Worm (Caenorhabditis elegans) whole organism, mixed stage, embryonic: ENCODE data around the gene hmit-1.3.

Experiments
- M03D4.4 ChIP-seq: sonication (generic microtip); optimal IDR thresholded peaks from 2 replicates; lab custom pipeline; 2017; ENCODE audit warnings: mild to moderate bottlenecking, missing genetic modification characterization, missing compliant biosample characterization
- bed-3 ChIP-seq: fragments of 200-800 bp; sonication (Bioruptor generic); optimal IDR thresholded peaks from 3 replicates; lab custom pipeline; 2018; ENCODE audit warnings: mild to moderate bottlenecking, missing genetic modification characterization, moderate library complexity, missing compliant biosample characterization
- blmp-1 ChIP-seq: fragments of 150-350 bp; optimal IDR thresholded peaks from 2 replicates; lab custom pipeline; 2014; ENCODE audit warnings: missing biosample characterization, missing genetic modification characterization
- ceh-39 ChIP-seq: fragments of 150-350 bp; optimal IDR thresholded peaks from 2 replicates; lab custom pipeline; 2014; ENCODE audit warnings: missing biosample characterization, missing genetic modification characterization
- ceh-43 ChIP-seq: fragments of 200-800 bp; sonication (Bioruptor generic); optimal IDR thresholded peaks from 2 replicates; lab custom pipeline; 2018; ENCODE audit warnings: mild to moderate bottlenecking, missing genetic modification characterization, moderate library complexity, missing compliant biosample characterization
- ceh-83 ChIP-seq: fragments of 200-800 bp; sonication (Bioruptor generic); optimal IDR thresholded peaks from 2 replicates; lab custom pipeline; 2018; ENCODE audit warnings: mild to moderate bottlenecking, missing genetic modification characterization, missing compliant biosample characterization
- ces-1 ChIP-seq: fragments of 150-350 bp; optimal IDR thresholded peaks from 2 replicates; lab custom pipeline; 2014; ENCODE audit warnings: missing biosample characterization, missing genetic modification reagents, missing genetic modification characterization
- elt-1 ChIP-seq: sonication (generic microtip); optimal IDR thresholded peaks from 2 replicates; lab custom pipeline; 2017; ENCODE audit warnings: missing genetic modification characterization, mild to moderate bottlenecking, missing compliant biosample characterization, antibody characterized with exemption, moderate library complexity, borderline replicate concordance; ENCODE audit not compliant: insufficient read depth
- elt-3 ChIP-seq: fragments of 150-350 bp; optimal IDR thresholded peaks from 2 replicates; lab custom pipeline; 2014; ENCODE audit warnings: missing biosample characterization, missing genetic modification characterization
- flh-1 ChIP-seq: fragments of 200-800 bp; sonication (Bioruptor generic); optimal IDR thresholded peaks from 2 replicates; lab custom pipeline; 2018; ENCODE audit warnings: mild to moderate bottlenecking, missing genetic modification characterization, moderate library complexity, missing compliant biosample characterization
- ham-2 ChIP-seq: fragments of 200-800 bp; sonication (Bioruptor generic); optimal IDR thresholded peaks from 2 replicates; lab custom pipeline; 2018; ENCODE audit warnings: mild to moderate bottlenecking, missing genetic modification characterization, missing compliant biosample characterization
- hlh-1 ChIP-seq: fragments of 150-350 bp; optimal IDR thresholded peaks from 2 replicates; lab custom pipeline; 2014; ENCODE audit warnings: missing biosample characterization, missing genetic modification reagents, missing genetic modification characterization
- lin-13 ChIP-seq: fragments of 150-350 bp; optimal IDR thresholded peaks from 2 replicates; lab custom pipeline; 2014; ENCODE audit warnings: missing biosample characterization, missing genetic modification characterization
- lin-32 ChIP-seq: fragments of 200-800 bp; sonication (Bioruptor generic); optimal IDR thresholded peaks from 2 replicates; lab custom pipeline; 2018; ENCODE audit warnings: mild to moderate bottlenecking, missing genetic modification characterization, missing compliant biosample characterization
- lsy-2 ChIP-seq: fragments of 150-350 bp; optimal IDR thresholded peaks from 2 replicates; lab custom pipeline; 2014; ENCODE audit warnings: missing biosample characterization, missing genetic modification characterization
- mep-1 ChIP-seq: fragments of 150-350 bp; optimal IDR thresholded peaks from 2 replicates; lab custom pipeline; 2017; ENCODE audit warnings: missing biosample characterization, missing genetic modification reagents, missing genetic modification characterization, inconsistent platforms
- mls-2 ChIP-seq: sonication (generic microtip); optimal IDR thresholded peaks from 2 replicates; lab custom pipeline; 2016; ENCODE audit warnings: mild to moderate bottlenecking, missing genetic modification characterization, moderate library complexity, missing compliant biosample characterization
- nhr-2 ChIP-seq: fragments of 150-350 bp; optimal IDR thresholded peaks from 2 replicates; lab custom pipeline; 2014; ENCODE audit warnings: missing biosample characterization, missing genetic modification characterization
- nhr-237 ChIP-seq: fragments of 150-350 bp; optimal IDR thresholded peaks from 2 replicates; lab custom pipeline; 2014; ENCODE audit warnings: missing biosample characterization, missing genetic modification characterization
- nhr-28 ChIP-seq: fragments of 150-350 bp; optimal IDR thresholded peaks from 2 replicates; lab custom pipeline; 2014; ENCODE audit warnings: missing biosample characterization, missing genetic modification characterization
- nhr-76 ChIP-seq: sonication (generic microtip); optimal IDR thresholded peaks from 2 replicates; lab custom pipeline; 2017; ENCODE audit warnings: missing biosample characterization, missing genetic modification characterization
- pha-4 ChIP-seq: fragments of 150-350 bp; optimal IDR thresholded peaks from 2 replicates; lab custom pipeline; 2018; ENCODE audit warnings: missing biosample characterization, missing genetic modification reagents, missing genetic modification characterization
- sem-2 ChIP-seq: fragments of 200-800 bp; sonication (Bioruptor generic); optimal IDR thresholded peaks from 2 replicates; lab custom pipeline; 2018; ENCODE audit warnings: mild to moderate bottlenecking, missing genetic modification characterization, missing compliant biosample characterization
- sptf-1 ChIP-seq: sonication (generic microtip); optimal IDR thresholded peaks from 2 replicates; lab custom pipeline; 2017; ENCODE audit warnings: mild to moderate bottlenecking, missing genetic modification characterization, moderate library complexity, missing compliant biosample characterization
- tbx-8 ChIP-seq: fragments of 200-800 bp; sonication (Bioruptor generic); optimal IDR thresholded peaks from 2 replicates; lab custom pipeline; 2018; ENCODE audit warnings: mild to moderate bottlenecking, missing genetic modification characterization, moderate library complexity, missing compliant biosample characterization
- unc-120 ChIP-seq: sonication (generic microtip); optimal IDR thresholded peaks from 2 replicates; lab custom pipeline; 2017; ENCODE audit warnings: missing genetic modification characterization, missing compliant biosample characterization; ENCODE audit not compliant: poor library complexity, severe bottlenecking
- unc-62 ChIP-seq: fragments of 150-350 bp; optimal IDR thresholded peaks from 2 replicates; lab custom pipeline; 2014; ENCODE audit warnings: missing biosample characterization, missing genetic modification reagents, missing genetic modification characterization
- zip-8 ChIP-seq: fragments of 150-350 bp; optimal IDR thresholded peaks from 2 replicates; lab custom pipeline; 2014; ENCODE audit warnings: missing biosample characterization, missing genetic modification characterization
- ztf-11 ChIP-seq: fragments of 150-350 bp; optimal IDR thresholded peaks from 2 replicates; lab custom pipeline; 2014; ENCODE audit warnings: missing biosample characterization, missing genetic modification characterization

The hmit-1.3 gene

DNA sequence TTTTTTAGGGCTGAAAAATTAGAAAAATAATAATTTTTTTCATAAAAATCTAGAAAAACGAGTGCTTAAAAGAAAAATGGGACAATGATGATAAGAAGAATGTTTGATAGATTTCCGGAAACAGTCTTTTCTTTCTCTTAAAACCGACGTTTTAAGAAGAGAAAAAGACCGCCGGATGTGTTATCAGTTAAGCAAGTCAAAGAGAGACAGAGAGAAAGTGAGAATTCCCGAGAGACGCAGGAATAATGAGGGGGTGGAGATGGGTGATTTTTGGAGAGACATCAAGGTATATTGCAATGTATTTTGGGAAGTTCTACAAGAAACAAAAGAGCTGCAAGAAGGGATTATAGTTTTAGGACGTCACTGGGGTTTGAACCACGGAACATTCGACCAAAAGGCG is 43.9 kb downstream of the hmit-1.3 start, which contains the start of gene C34C12.9:
Gene C34C12.9, minus strand, starts transcription at position 16 of the 400 bp plus-strand sequence.
- no peak for TF ChIP-seq unc-62 (GFP tag; lab: Kevin White, UChicago)
- TF ChIP-seq elt-1 (tag; lab: Kevin White, UChicago) = no peak

DNA sequence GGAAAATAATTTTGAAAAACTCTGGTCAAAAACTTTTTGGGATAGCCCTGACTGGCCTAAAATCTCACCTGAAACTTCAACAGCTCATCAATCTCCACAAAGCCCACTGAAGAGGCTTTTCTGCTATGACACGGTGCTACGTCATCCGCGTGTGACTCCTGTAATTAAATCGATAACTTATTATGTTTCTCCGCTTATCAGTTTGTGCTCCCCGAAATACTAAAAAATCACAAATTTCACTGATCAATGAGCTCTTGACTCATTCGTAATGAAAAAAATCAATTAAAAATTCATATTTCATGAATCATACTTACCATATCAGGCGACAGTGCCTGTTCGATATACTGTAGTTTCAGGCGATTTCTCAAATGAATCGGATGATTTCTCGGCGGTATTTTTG is 44.4 kb downstream of the hmit-1.3 start:
- no peak for TF ChIP-seq nhr-2 (tag; lab: Kevin White, UChicago)
- TF ChIP-seq ceh-43 (GFP tag; lab: Kevin White, UChicago) = no peak
- TF ChIP-seq nhr-76 (tag; lab: Kevin White, UChicago) = no peak
- no peak for TF ChIP-seq ham-2 (GFP tag; lab: Kevin White, UChicago)
- TF ChIP-seq pha-4 = no peak
- TF ChIP-seq nhr-28 (tag; lab: Kevin White, UChicago) = no peak
- no peak for TF ChIP-seq zip-8 (tag; lab: Kevin White, UChicago)

DNA sequence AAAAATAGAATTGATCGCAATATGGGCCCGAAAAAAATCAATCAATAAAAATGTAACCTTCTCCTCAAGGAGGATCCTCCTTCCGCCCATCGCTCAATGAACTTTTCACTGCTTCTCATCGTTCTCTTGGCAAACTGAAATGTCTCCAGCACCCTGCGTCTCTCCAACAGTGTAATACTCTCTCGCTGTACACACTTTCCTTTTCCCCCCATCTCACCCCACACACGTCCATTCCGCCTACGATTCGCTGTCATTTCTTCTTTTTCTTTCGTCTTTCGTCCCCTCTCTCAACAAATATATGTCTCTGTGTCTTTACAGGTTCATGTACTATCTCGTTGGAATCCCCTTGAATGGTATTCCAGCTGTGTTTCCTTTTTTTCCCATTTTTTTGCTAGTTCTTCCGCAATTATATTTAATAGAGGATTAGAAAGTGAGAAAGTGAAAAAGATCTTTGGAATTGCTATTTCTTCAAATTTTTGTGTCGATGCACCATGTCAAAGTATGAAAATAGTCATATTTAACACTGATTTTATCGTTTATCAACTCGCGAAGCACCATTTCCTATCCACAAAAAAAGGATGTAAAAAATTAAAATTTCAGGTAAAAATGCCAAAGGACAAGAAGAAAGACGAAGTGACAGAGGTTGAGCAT is 47.9 kb downstream of the hmit-1.3 start, which contains the start of gene rsu-1:
Gene rsu-1, plus strand, starts transcription at position 601 of the 651 bp plus-strand sequence.
- TF ChIP-seq M03D4.4 (tag; lab: Kevin White, UChicago) (peak; percentile 42), blmp-1 (tag; lab: Kevin White, UChicago) (peak; percentile 32), hlh-1 (tag; lab: Kevin White, UChicago) (peak; percentile 40), mep-1 (tag; lab: Kevin White, UChicago) (peak; percentile 61), ztf-11 (tag; lab: Kevin White, UChicago) (no peak), nhr-237 (peak; percentile 33), unc-62 (GFP tag; lab: Kevin White, UChicago) (peak; percentile 81), pha-4 (peak; percentile 48), elt-1 (tag; lab: Kevin White, UChicago) (no peak), lin-13 (tag; lab: Kevin White, UChicago) (no peak), lsy-2 (peak; percentile 60), unc-120 (tag; lab: Kevin White, UChicago) (peak; percentile 89), ces-1 (GFP tag; lab: Kevin White, UChicago) (peak; percentile 18)

DNA sequence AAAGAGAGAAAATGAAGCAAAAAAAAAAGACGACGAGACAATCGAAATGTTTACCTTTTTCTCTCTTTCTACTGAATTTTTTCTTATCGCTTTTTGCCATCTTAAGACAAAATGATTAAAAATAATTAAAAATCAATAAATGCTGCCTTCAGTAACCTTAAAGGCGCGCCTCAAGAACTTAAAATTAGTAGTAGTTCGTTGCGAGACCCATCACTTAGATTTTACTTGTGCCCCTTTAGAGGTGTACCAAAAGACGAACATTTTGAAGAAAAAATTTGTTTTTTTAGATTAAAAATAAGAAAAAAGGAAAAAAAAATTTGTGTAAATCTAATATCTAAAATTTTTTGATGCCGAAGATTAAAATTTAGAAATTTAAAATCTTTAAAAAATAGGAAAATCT is 48.4 kb downstream of the hmit-1.3 start:
- TF ChIP-seq nhr-28 (tag; lab: Kevin White, UChicago) (no peak), flh-1 (GFP tag; lab: Kevin White, UChicago) (no peak), mls-2 (tag; lab: Kevin White, UChicago) (no peak), sptf-1 (tag; lab: Kevin White, UChicago) (no peak), lin-32 (GFP tag; lab: Kevin White, UChicago) (no peak), elt-3 (tag; lab: Kevin White, UChicago) (no peak), bed-3 (no peak), nhr-237 (no peak), lin-13 (tag; lab: Kevin White, UChicago) (no peak), pha-4 (no peak), zip-8 (tag; lab: Kevin White, UChicago) (no peak), ces-1 (GFP tag; lab: Kevin White, UChicago) (no peak), unc-120 (tag; lab: Kevin White, UChicago) (no peak), ham-2 (GFP tag; lab: Kevin White, UChicago) (no peak)

DNA sequence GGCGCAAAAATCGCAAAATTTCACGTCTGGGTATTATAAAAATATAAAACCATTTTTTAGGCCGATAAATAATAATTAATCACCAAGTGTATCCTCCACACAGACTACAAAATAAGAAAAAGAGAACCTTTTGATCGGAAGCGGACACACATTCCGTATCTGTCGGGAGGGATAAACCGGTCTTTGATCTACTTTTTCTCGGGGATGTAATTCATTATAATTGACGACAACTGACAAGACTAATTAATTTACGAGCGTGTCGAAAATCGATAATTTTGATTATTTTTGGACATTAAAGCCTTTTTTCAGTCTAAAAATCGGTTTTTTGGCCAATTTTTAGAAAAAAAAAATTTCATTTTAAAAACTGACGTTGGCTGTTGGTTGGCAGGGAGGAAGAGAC is 49.0 kb downstream of the hmit-1.3 start:
- TF ChIP-seq M03D4.4 (tag; lab: Kevin White, UChicago) = no peak
- TF ChIP-seq unc-62 (GFP tag; lab: Kevin White, UChicago) = peak; percentile 73
- TF ChIP-seq ceh-43 (GFP tag; lab: Kevin White, UChicago) = no peak
- TF ChIP-seq ces-1 (GFP tag; lab: Kevin White, UChicago) = no peak
- TF ChIP-seq tbx-8 (GFP tag; lab: Kevin White, UChicago) = peak; percentile 41

DNA sequence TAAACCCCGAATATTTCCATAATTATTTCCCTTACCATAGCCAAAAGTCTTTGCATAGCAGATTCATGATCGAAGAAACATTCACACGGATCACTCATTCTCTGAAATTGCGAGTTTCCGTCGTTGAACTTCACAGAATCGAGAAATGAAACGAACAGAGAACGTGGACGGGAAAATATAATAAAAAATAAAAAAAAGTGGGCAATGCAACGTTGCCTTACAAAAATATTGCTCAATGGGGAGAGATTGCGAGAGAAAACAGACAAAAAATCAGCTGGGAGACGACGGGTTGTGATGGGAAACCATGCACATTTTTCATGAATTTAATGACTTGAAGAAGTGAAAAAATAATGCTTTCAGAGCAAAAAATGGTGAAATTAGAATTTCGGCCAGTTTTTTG is 49.8 kb downstream of the hmit-1.3 start, which contains the start of gene smim-14:
Gene smim-14, minus strand, starts transcription at position 101 of the 400 bp plus-strand sequence.
- TF ChIP-seq ces-1 (GFP tag; lab: Kevin White, UChicago) (no peak), mls-2 (tag; lab: Kevin White, UChicago) (no peak), lin-32 (GFP tag; lab: Kevin White, UChicago) (no peak), hlh-1 (tag; lab: Kevin White, UChicago) (no peak), ceh-39 (no peak), ham-2 (GFP tag; lab: Kevin White, UChicago) (no peak), blmp-1 (tag; lab: Kevin White, UChicago) (no peak), nhr-237 (no peak), ceh-83 (GFP tag; lab: Kevin White, UChicago) (no peak), mep-1 (tag; lab: Kevin White, UChicago) (no peak), nhr-76 (tag; lab: Kevin White, UChicago) (no peak), sem-2 (GFP tag; lab: Kevin White, UChicago) (no peak), tbx-8 (GFP tag; lab: Kevin White, UChicago) (no peak), nhr-2 (tag; lab: Kevin White, UChicago) (no peak), bed-3 (no peak)
